Fruit fly (Drosophila melanogaster) whole organism, adult: Measurements from ENCODE around the gene CG42305.

Experiments used
- CG1620 ChIP-seq: fragments of 200-800 bp; sonication (Bioruptor generic); optimal IDR thresholded peaks from 2 replicates; lab custom pipeline; 2016; ENCODE audit warnings: missing biosample characterization, missing genetic modification characterization
- CG7045 ChIP-seq: fragments of 200-800 bp; sonication (Bioruptor generic); optimal IDR thresholded peaks from 2 replicates; lab custom pipeline; 2017; ENCODE audit warnings: missing biosample characterization, mild to moderate bottlenecking, missing genetic modification characterization
- CG7101 ChIP-seq: fragments of 200-800 bp; sonication (Bioruptor generic); optimal IDR thresholded peaks from 2 replicates; lab custom pipeline; 2018; ENCODE audit warnings: missing biosample characterization, mild to moderate bottlenecking, missing genetic modification characterization, moderate library complexity
- cic ChIP-seq: fragments of 200-800 bp; sonication (Bioruptor generic); optimal IDR thresholded peaks from 2 replicates; lab custom pipeline; 2017; ENCODE audit warnings: missing biosample characterization, mild to moderate bottlenecking, missing genetic modification characterization, moderate library complexity
- kay ChIP-seq: fragments of 200-800 bp; sonication (Bioruptor generic); peaks from one replicate; lab custom pipeline; 2016; ENCODE audit warnings: missing biosample characterization, missing genetic modification characterization, borderline replicate concordance
- ovo ChIP-seq: fragments of 200-800 bp; sonication (Bioruptor generic); optimal IDR thresholded peaks from 2 replicates; lab custom pipeline; 2016; ENCODE audit warnings: missing biosample characterization, missing genetic modification characterization
- pad ChIP-seq: fragments of 200-800 bp; sonication (Bioruptor generic); optimal IDR thresholded peaks from 3 replicates; lab custom pipeline; 2017; ENCODE audit warnings: missing biosample characterization, missing genetic modification characterization, mild to moderate bottlenecking, moderate library complexity, missing genetic modification reagents
- tj ChIP-seq: fragments of 200-800 bp; sonication (Bioruptor generic); optimal IDR thresholded peaks from 3 replicates; lab custom pipeline; 2017; ENCODE audit warnings: missing biosample characterization, mild to moderate bottlenecking, missing genetic modification characterization, moderate library complexity
- toe ChIP-seq: fragments of 200-800 bp; sonication (Bioruptor generic); optimal IDR thresholded peaks from 2 replicates; lab custom pipeline; 2016; ENCODE audit warnings: missing biosample characterization, missing genetic modification characterization

- no peak for TF ChIP-seq kay (GFP tag; lab: Kevin White, UChicago)
- no peak for TF ChIP-seq CG7045 (GFP tag; lab: Kevin White, UChicago)
- TF ChIP-seq tj (GFP tag; lab: Kevin White, UChicago): no peak
- no peak for TF ChIP-seq ovo
- TF ChIP-seq CG7101 (tag; lab: Kevin White, UChicago): no peak
- no peak for TF ChIP-seq cic (GFP tag; lab: Kevin White, UChicago)
- TF ChIP-seq toe (GFP tag; lab: Kevin White, UChicago): no peak
- TF ChIP-seq pad (GFP tag; lab: Kevin White, UChicago): no peak
- no peak for TF ChIP-seq CG1620 (GFP tag; lab: Kevin White, UChicago)
These were observed 3.0 kb upstream of the CG42305 start for dm6 chr2L:18809486-18809885.
